Worm (Caenorhabditis elegans) whole organism, midembryonic: Measurements from ENCODE around the gene bud-31.

ENCODE experiments used
- cog-1 ChIP-seq: sonication (generic microtip); optimal IDR thresholded peaks from 2 replicates; lab custom pipeline; 2016; ENCODE audit warnings: missing genetic modification characterization, missing compliant biosample characterization
- flt-1 ChIP-seq: fragments of 200-800 bp; sonication (Bioruptor generic); IDR thresholded peaks from 2 replicates; pipeline ENCODE4 v1.3.6; 2022; ENCODE audit warnings: missing genetic modification characterization, missing compliant biosample characterization
- klf-2 ChIP-seq: fragments of 200-800 bp; sonication (Bioruptor generic); conservative IDR thresholded peaks from 2 replicates; pipeline ENCODE4 v1.3.6; 2022; ENCODE audit warnings: missing genetic modification reagents, missing genetic modification characterization, missing compliant biosample characterization
- ref-1 ChIP-seq: fragments of 200-800 bp; sonication (Bioruptor generic); conservative IDR thresholded peaks from 2 replicates; pipeline ENCODE4 v1.3.6; 2022; ENCODE audit warnings: missing genetic modification reagents, missing genetic modification characterization, missing compliant biosample characterization
- ztf-23 ChIP-seq: fragments of 200-800 bp; sonication (Bioruptor generic); IDR thresholded peaks from 2 replicates; pipeline ENCODE4 v1.3.6; 2022; ENCODE audit warnings: missing genetic modification reagents, missing genetic modification characterization, missing compliant biosample characterization

DNA sequence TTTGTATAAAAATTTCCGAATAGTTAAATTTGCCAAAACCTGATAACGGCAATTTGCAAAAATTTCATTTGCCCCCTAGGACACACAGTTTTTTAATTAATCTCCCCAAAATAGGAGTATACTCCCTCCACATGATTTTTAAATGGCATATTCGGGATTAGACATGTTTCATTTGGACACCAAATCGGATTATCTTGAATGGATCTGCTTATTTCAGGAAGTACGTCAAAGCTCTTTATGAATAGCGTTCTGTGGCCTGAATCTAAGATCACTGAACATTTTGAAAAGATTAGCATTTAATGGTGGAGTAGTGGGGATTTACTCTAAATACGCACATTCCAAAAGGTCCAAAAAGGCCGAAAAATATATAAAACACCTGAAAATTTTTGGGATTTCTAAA lies 37.7 kb downstream of the bud-31 start:
- TF ChIP-seq ref-1 (GFP tag; lab: Robert Waterston, UW) = no peak
- TF ChIP-seq cog-1 (tag; lab: Kevin White, UChicago) = no peak
- TF ChIP-seq ztf-23 (GFP tag; lab: Robert Waterston, UW) = no peak
- no peak for TF ChIP-seq klf-2 (GFP tag; lab: Robert Waterston, UW)
- no peak for TF ChIP-seq flt-1 (GFP tag; lab: Robert Waterston, UW)
